Worm (Caenorhabditis elegans): Measurements from ENCODE around the gene C35B1.9.

DNA sequence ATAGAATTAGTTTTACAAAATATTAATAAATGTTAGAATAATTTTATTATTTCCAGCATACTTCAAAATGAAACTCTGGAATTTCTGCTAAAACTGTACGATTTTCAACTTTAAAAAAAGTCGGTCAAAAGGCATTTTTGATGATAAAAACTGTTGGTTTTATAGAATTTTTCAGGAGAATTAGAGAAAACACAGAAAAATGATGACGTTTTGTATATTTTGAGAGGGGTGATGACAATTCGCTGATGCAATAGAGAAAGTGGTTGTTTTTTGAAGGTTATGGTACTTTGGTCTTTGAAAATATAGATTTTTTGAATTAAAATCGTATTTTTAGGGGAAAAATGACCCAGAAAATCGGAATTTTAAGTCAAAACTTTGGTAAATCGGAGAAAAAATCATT lies 4.3 kb upstream of the C35B1.9 start:
- peak; percentile 23 for TF ChIP-seq nhr-77 (tag; optimal IDR thresholded peaks at IDR 0.05)
- no peak for TF ChIP-seq fkh-10 (GFP tag; optimal IDR thresholded peaks at IDR 0.05)
- TF ChIP-seq dmd-8 (GFP tag; IDR thresholded peaks at IDR 0.05): no peak
